Worm (Caenorhabditis elegans) whole organism, L4 larva: ENCODE results near the gene snb-7.

Source experiments
- nhr-237 ChIP-seq: sonication (generic microtip); optimal IDR thresholded peaks from 2 replicates; lab custom pipeline; 2017; ENCODE audit warnings: missing biosample characterization, missing genetic modification characterization
- unc-62 ChIP-seq, 3 experiments: fragments of 150-350 bp in 1 of 3; sonication (generic microtip); optimal IDR thresholded peaks in 2 of 3; peaks in 1 of 3; 1 replicate in 1 of 3; 2 replicates in 2 of 3; lab custom pipeline; 2014 to 2017; ENCODE audit warnings: missing biosample characterization in 3 of 3, missing genetic modification characterization in 3 of 3, missing genetic modification reagents in 3 of 3, missing genotype in 1 of 3

ce11 chrIV:12573068-12573467 lies 12.4 kb downstream of the snb-7 start, which contains the start of gene K08E7.5:
- TF ChIP-seq unc-62 (GFP tag; optimal IDR thresholded peaks at IDR 0.05 in 1 of 2; lab: Kevin White, UChicago) = no peak
- TF ChIP-seq unc-62 (tag; optimal IDR thresholded peaks at IDR 0.05; lab: Kevin White, UChicago) = no peak
- no peak for TF ChIP-seq nhr-237
